Worm (Caenorhabditis elegans): ENCODE data around the gene pgm-1.

The pgm-1 gene

ce11 chrII:4851594-4852106 lies 37.6 kb upstream of the pgm-1 start, which contains the start of gene dnj-9:
TSS of gene dnj-9 (plus strand) at chrII:4852056.
- TF ChIP-seq egl-27 (tag; optimal IDR thresholded peaks at IDR 0.05) (no peak), nhr-76 (tag; optimal IDR thresholded peaks at IDR 0.05) (no peak), sup-37 (GFP tag; optimal IDR thresholded peaks at IDR 0.05) (peak; percentile 86), aly-2 (tag; optimal IDR thresholded peaks at IDR 0.05) (peak; percentile 88), ama-1 (optimal IDR thresholded peaks at IDR 0.05) (peak; percentile 87), zip-4 (GFP tag; optimal IDR thresholded peaks at IDR 0.05) (peak; percentile 89), alr-1 (tag; optimal IDR thresholded peaks at IDR 0.05; ENCODE audit: borderline replicate concordance) (no peak), lin-13 (GFP tag; optimal IDR thresholded peaks at IDR 0.05) (peak; percentile 93), nhr-90 (tag; optimal IDR thresholded peaks at IDR 0.05; ENCODE audit: poor library complexity) (peak; percentile 97), ceh-63 (GFP tag; optimal IDR thresholded peaks at IDR 0.05) (no peak), zag-1 (tag; optimal IDR thresholded peaks at IDR 0.05) (no peak), nhr-19 (GFP tag; conservative IDR thresholded peaks at IDR 0.05) (peak; percentile 96), nhr-12 (tag; optimal IDR thresholded peaks at IDR 0.05) (peak; percentile 24), hlh-4 (tag; optimal IDR thresholded peaks at IDR 0.05) (peak; percentile 8), unc-130 (tag; optimal IDR thresholded peaks at IDR 0.05) (peak; percentile 97), nhr-20 (tag; optimal IDR thresholded peaks at IDR 0.05) (peak; percentile 98), lir-3 (tag; optimal IDR thresholded peaks at IDR 0.05; ENCODE audit: poor library complexity) (peak; percentile 83), ceh-88 (GFP tag; IDR thresholded peaks at IDR 0.05) (peak; percentile 83), mdl-1 (tag; optimal IDR thresholded peaks at IDR 0.05) (peak in 1 of 2 experiments; percentile 78), egl-13 (tag; optimal IDR thresholded peaks at IDR 0.05) (peak; percentile 92), fkh-4 (tag; optimal IDR thresholded peaks at IDR 0.05; ENCODE audit: borderline replicate concordance) (peak; percentile 80), hlh-17 (GFP tag; optimal IDR thresholded peaks at IDR 0.05; ENCODE audit: borderline replicate concordance) (no peak), efl-1 (optimal IDR thresholded peaks at IDR 0.05) (peak; percentile 91 to 99), efl-1 (GFP tag; optimal IDR thresholded peaks at IDR 0.05 in 1 of 2) (peak; percentile 99 to 100), nhr-84 (tag; optimal IDR thresholded peaks at IDR 0.05) (no peak), nhr-28 (tag; optimal IDR thresholded peaks at IDR 0.05) (peak; percentile 44), rnt-1 (tag; optimal IDR thresholded peaks at IDR 0.05) (peak; percentile 98), mef-2 (tag; optimal IDR thresholded peaks at IDR 0.05) (peak; percentile 44), fkh-8 (tag; optimal IDR thresholded peaks at IDR 0.05) (peak; percentile 92), efl-3 (GFP tag; optimal IDR thresholded peaks at IDR 0.05) (peak; percentile 51), lin-39 (tag; optimal IDR thresholded peaks at IDR 0.05) (peak; percentile 97), nhr-71 (tag; optimal IDR thresholded peaks at IDR 0.05) (peak; percentile 98), nhr-85 (tag) (peak; percentile 97), elt-3 (tag; optimal IDR thresholded peaks at IDR 0.05) (peak in 3 of 6 experiments; percentile 50 to 90 (median 90)), ztf-4 (tag; optimal IDR thresholded peaks at IDR 0.05) (peak; percentile 84), tbx-2 (tag; optimal IDR thresholded peaks at IDR 0.05) (peak; percentile 97), sox-4 (tag; optimal IDR thresholded peaks at IDR 0.05) (peak; percentile 93), lin-15B (tag; optimal IDR thresholded peaks at IDR 0.05) (peak; percentile 91), dsc-1 (tag; optimal IDR thresholded peaks at IDR 0.05) (peak; percentile 97), C04F5.9 (tag; optimal IDR thresholded peaks at IDR 0.05) (peak; percentile 93), grh-1 (GFP tag; IDR thresholded peaks at IDR 0.05) (peak; percentile 95), dpl-1 (GFP tag; optimal IDR thresholded peaks at IDR 0.05) (peak; percentile 99), nhr-11 (tag; optimal IDR thresholded peaks at IDR 0.05) (peak; percentile 88), pqm-1 (tag; optimal IDR thresholded peaks at IDR 0.05) (no peak), swsn-7 (tag; optimal IDR thresholded peaks at IDR 0.05) (peak; percentile 97), isw-1 (GFP tag; IDR thresholded peaks at IDR 0.05) (peak; percentile 91), snpc-4 (tag; optimal IDR thresholded peaks at IDR 0.05) (peak; percentile 91), pag-3 (tag; optimal IDR thresholded peaks at IDR 0.05; ENCODE audit: borderline replicate concordance, insufficient read depth) (peak; percentile 32), unc-30 (tag; optimal IDR thresholded peaks at IDR 0.05) (peak; percentile 57), unc-98 (GFP tag; IDR thresholded peaks at IDR 0.05) (peak; percentile 70), elt-2 (tag; optimal IDR thresholded peaks at IDR 0.05) (peak; percentile 98), sptf-1 (tag; optimal IDR thresholded peaks at IDR 0.05) (no peak)

All from whole organism, L1 larva.